Worm (Caenorhabditis elegans): Measurements from ENCODE around the gene kmo-2.

kmo-2 gene

ce11 chrV:12113726-12114125 is 45.4 kb upstream of the kmo-2 start:
- TF ChIP-seq ztf-18 (tag; optimal IDR thresholded peaks at IDR 0.05), result no peak
- TF ChIP-seq nhr-80 (tag; optimal IDR thresholded peaks at IDR 0.05), result peak; percentile 70

ce11 chrV:12111452-12111851 is 43.1 kb upstream of the kmo-2 start, which contains the start of gene lhpp-1:
Gene lhpp-1 (minus strand): TSS chrV:12111805.
- TF ChIP-seq F10E7.11 (tag; optimal IDR thresholded peaks at IDR 0.05) (no peak), hlh-26 (GFP tag; conservative IDR thresholded peaks at IDR 0.05) (no peak), zim-3 (tag; optimal IDR thresholded peaks at IDR 0.05) (no peak), ztf-22 (GFP tag; optimal IDR thresholded peaks at IDR 0.05) (no peak), die-1 (tag; optimal IDR thresholded peaks at IDR 0.05) (no peak), unc-130 (GFP tag; optimal IDR thresholded peaks at IDR 0.05) (no peak), F23B12.7 (tag; optimal IDR thresholded peaks at IDR 0.05; ENCODE audit: insufficient read depth) (no peak), hsf-1 (GFP tag; IDR thresholded peaks at IDR 0.05) (no peak), rcor-1 (GFP tag; IDR thresholded peaks at IDR 0.05) (no peak), K11D2.4 (GFP tag; IDR thresholded peaks at IDR 0.05) (no peak), gei-17 (GFP tag; optimal IDR thresholded peaks at IDR 0.05) (no peak), snpc-1.1 (tag; optimal IDR thresholded peaks at IDR 0.05; ENCODE audit: insufficient read depth) (no peak)

- no peak for TF ChIP-seq nfyb-1 (GFP tag; IDR thresholded peaks at IDR 0.05)
- no peak for TF ChIP-seq Y53F4B.3 (GFP tag; IDR thresholded peaks at IDR 0.05)
- peak; percentile 2 for TF ChIP-seq nhr-80 (tag; optimal IDR thresholded peaks at IDR 0.05)
These were observed 38.5 kb upstream of the kmo-2 start, which contains the start of gene nhr-136 for ce11 chrV:12106841-12107240. Gene nhr-136 (plus strand): TSS chrV:12107141.

ce11 chrV:12103920-12104319 is 35.6 kb upstream of the kmo-2 start, which contains the start of gene nhr-153:
Gene nhr-153 (plus strand): TSS chrV:12104220.
- no peak for TF ChIP-seq somi-1 (GFP tag; optimal IDR thresholded peaks at IDR 0.05)
- TF ChIP-seq F23B12.7 (tag; optimal IDR thresholded peaks at IDR 0.05; ENCODE audit: insufficient read depth), result no peak
- no peak for TF ChIP-seq C06A6.2 (GFP tag; conservative IDR thresholded peaks at IDR 0.05)
- no peak for TF ChIP-seq F52B5.7 (tag; optimal IDR thresholded peaks at IDR 0.05)
- TF ChIP-seq lin-40 (tag; optimal IDR thresholded peaks at IDR 0.05), result no peak
- TF ChIP-seq zim-3 (tag; optimal IDR thresholded peaks at IDR 0.05), result no peak
- TF ChIP-seq ztf-26 (tag; optimal IDR thresholded peaks at IDR 0.05), result no peak
- no peak for TF ChIP-seq sea-2 (GFP tag; IDR thresholded peaks at IDR 0.05)
- TF ChIP-seq ccch-3 (GFP tag; optimal IDR thresholded peaks at IDR 0.05), result no peak
- no peak for TF ChIP-seq pbrm-1 (GFP tag; IDR thresholded peaks at IDR 0.05)
- TF ChIP-seq F57C9.4 (tag; optimal IDR thresholded peaks at IDR 0.05), result no peak
- no peak for TF ChIP-seq egl-44 (GFP tag; IDR thresholded peaks at IDR 0.05)

- TF ChIP-seq snpc-1.3 (tag; optimal IDR thresholded peaks at IDR 0.05; ENCODE audit: insufficient read depth), result no peak
- TF ChIP-seq pbrm-1 (GFP tag; IDR thresholded peaks at IDR 0.05), result no peak
- peak; percentile 1 for TF ChIP-seq nhr-80 (tag; optimal IDR thresholded peaks at IDR 0.05)
- peak; percentile 91 for TF ChIP-seq cebp-1 (GFP tag; IDR thresholded peaks at IDR 0.05)
- peak; percentile 97 for TF ChIP-seq cebp-1 (tag; optimal IDR thresholded peaks at IDR 0.05)
These were observed 32.5 kb upstream of the kmo-2 start, which contains the start of gene nhr-154 for ce11 chrV:12100794-12101343. Gene nhr-154 (plus strand): TSS chrV:12101293.

- no peak for TF ChIP-seq ceh-58 (GFP tag; IDR thresholded peaks at IDR 0.05)
- no peak for TF ChIP-seq egrh-3 (GFP tag; IDR thresholded peaks at IDR 0.05)
- no peak for TF ChIP-seq Y56A3A.18 (GFP tag; IDR thresholded peaks at IDR 0.05)
- TF ChIP-seq pbrm-1 (GFP tag; IDR thresholded peaks at IDR 0.05), result no peak
- TF ChIP-seq lsl-1 (GFP tag; optimal IDR thresholded peaks at IDR 0.05), result no peak
- no peak for TF ChIP-seq dpl-1 (GFP tag; optimal IDR thresholded peaks at IDR 0.05)
- no peak for TF ChIP-seq mxl-1 (tag; optimal IDR thresholded peaks at IDR 0.05)
- no peak for TF ChIP-seq madf-6 (GFP tag; IDR thresholded peaks at IDR 0.05)
- TF ChIP-seq xnd-1 (tag; optimal IDR thresholded peaks at IDR 0.05), result no peak
- no peak for TF ChIP-seq pha-4 (tag; optimal IDR thresholded peaks at IDR 0.05)
These were observed 29.8 kb upstream of the kmo-2 start, which contains the start of gene nhr-209 for ce11 chrV:12098123-12098522. Gene nhr-209 (plus strand): TSS chrV:12098149.
